Fruit fly (Drosophila melanogaster) whole organism, embryonic: Measurements from ENCODE around the gene CG3556.

Experiments
- CG10209 ChIP-seq: fragments of 200-800 bp; sonication (Bioruptor generic); optimal IDR thresholded peaks from 3 replicates; lab custom pipeline; 2017; ENCODE audit warnings: missing biosample characterization, mild to moderate bottlenecking, missing genetic modification characterization, missing genetic modification reagents
- CG10366 ChIP-seq: fragments of 200-800 bp; sonication (Bioruptor generic); IDR thresholded peaks from 2 replicates; pipeline ENCODE4 v1.3.6; 2022; ENCODE audit warnings: missing biosample characterization, missing genetic modification characterization
- CG13775 ChIP-seq: fragments of 200-800 bp; sonication (Bioruptor generic); optimal IDR thresholded peaks from 3 replicates; lab custom pipeline; 2017; ENCODE audit warnings: missing biosample characterization, mild to moderate bottlenecking, missing genetic modification characterization
- CG16863 ChIP-seq: fragments of 200-800 bp; sonication (Bioruptor generic); optimal IDR thresholded peaks from 3 replicates; lab custom pipeline; 2016; ENCODE audit warnings: missing biosample characterization, missing genetic modification characterization
- CG17359 ChIP-seq: fragments of 200-800 bp; sonication (Bioruptor generic); optimal IDR thresholded peaks from 3 replicates; lab custom pipeline; 2018; ENCODE audit warnings: missing biosample characterization, mild to moderate bottlenecking, missing genetic modification characterization, moderate library complexity
- CG2202 ChIP-seq: fragments of 200-800 bp; sonication (Bioruptor generic); optimal IDR thresholded peaks from 2 replicates; lab custom pipeline; 2018; ENCODE audit warnings: missing biosample characterization, mild to moderate bottlenecking, missing genetic modification characterization
- CG2678 ChIP-seq: fragments of 200-800 bp; sonication (Bioruptor generic); optimal IDR thresholded peaks from 3 replicates; lab custom pipeline; 2019; ENCODE audit warnings: missing biosample characterization, mild to moderate bottlenecking, missing genetic modification characterization, moderate library complexity
- CG30020 ChIP-seq: fragments of 200-800 bp; optimal IDR thresholded peaks from 2 replicates; lab custom pipeline; 2019; ENCODE audit warnings: missing biosample characterization, mild to moderate bottlenecking, missing genetic modification characterization, moderate library complexity
- CG31441 ChIP-seq: fragments of 200-800 bp; sonication (Bioruptor generic); IDR thresholded peaks from 2 replicates; pipeline ENCODE4 v1.3.6; 2022; ENCODE audit warnings: missing biosample characterization, missing genetic modification characterization
- CG4424 ChIP-seq: fragments of 200-800 bp; sonication (Bioruptor generic); optimal IDR thresholded peaks from 3 replicates; lab custom pipeline; 2016; ENCODE audit warnings: missing biosample characterization, missing genetic modification characterization
- CG4820 ChIP-seq: fragments of 200-800 bp; sonication (Bioruptor generic); optimal IDR thresholded peaks from 3 replicates; lab custom pipeline; 2016; ENCODE audit warnings: missing biosample characterization, missing genetic modification characterization
- CG5245 ChIP-seq: fragments of 200-800 bp; sonication (Bioruptor generic); optimal IDR thresholded peaks from 3 replicates; lab custom pipeline; 2016; ENCODE audit warnings: missing biosample characterization, missing genetic modification characterization
- CG6254 ChIP-seq: fragments of 200-800 bp; sonication (Bioruptor generic); optimal IDR thresholded peaks from 3 replicates; lab custom pipeline; 2017; ENCODE audit warnings: mild to moderate bottlenecking, missing biosample characterization, missing genetic modification reagents, missing genetic modification characterization
- CG8089 ChIP-seq: fragments of 200-800 bp; sonication (Bioruptor generic); optimal IDR thresholded peaks from 3 replicates; lab custom pipeline; 2016; ENCODE audit warnings: missing biosample characterization, missing genetic modification characterization
- CG8359 ChIP-seq: fragments of 200-800 bp; sonication (Bioruptor generic); optimal IDR thresholded peaks from 2 replicates; lab custom pipeline; 2017; ENCODE audit warnings: missing biosample characterization, mild to moderate bottlenecking, missing genetic modification characterization, borderline replicate concordance
- CoRest ChIP-seq: fragments of 200-800 bp; sonication (Bioruptor generic); optimal IDR thresholded peaks from 3 replicates; lab custom pipeline; 2018; ENCODE audit warnings: missing biosample characterization, mild to moderate bottlenecking, missing genetic modification characterization, moderate library complexity
- E2f2 ChIP-seq: fragments of 200-800 bp; sonication (Bioruptor generic); IDR thresholded peaks from 2 replicates; pipeline ENCODE4 v1.3.6; 2022; ENCODE audit warnings: missing biosample characterization, missing genetic modification characterization
- Hr3 ChIP-seq: fragments of 200-800 bp; sonication (Bioruptor generic); optimal IDR thresholded peaks from 3 replicates; lab custom pipeline; 2016; ENCODE audit warnings: missing biosample characterization, missing genetic modification characterization
- Hsf ChIP-seq: fragments of 200-800 bp; sonication (Bioruptor generic); optimal IDR thresholded peaks from 3 replicates; lab custom pipeline; 2016; ENCODE audit warnings: missing biosample characterization, missing genetic modification characterization
- Med ChIP-seq: fragments of 200-800 bp; sonication (Bioruptor generic); peaks from one replicate; lab custom pipeline; 2016; ENCODE audit warnings: missing biosample characterization, missing genetic modification characterization, mild to moderate bottlenecking, inconsistent platforms, moderate library complexity
- Oli ChIP-seq: fragments of 200-800 bp; sonication (Bioruptor generic); optimal IDR thresholded peaks from 2 replicates; lab custom pipeline; 2018; ENCODE audit warnings: missing biosample characterization, mild to moderate bottlenecking, missing genetic modification characterization, moderate library complexity
- Scr ChIP-seq: fragments of 200-800 bp; sonication (Bioruptor generic); IDR thresholded peaks from 2 replicates; pipeline ENCODE4 v1.3.6; 2022; ENCODE audit warnings: missing biosample characterization, missing genetic modification characterization; ENCODE audit not compliant: partially characterized antibody
- Side ChIP-seq: fragments of 200-800 bp; sonication (Bioruptor generic); optimal IDR thresholded peaks from 2 replicates; lab custom pipeline; 2016; ENCODE audit warnings: missing biosample characterization, missing genetic modification characterization
- Six4 ChIP-seq: fragments of 200-800 bp; sonication (Bioruptor generic); optimal IDR thresholded peaks from 2 replicates; lab custom pipeline; 2016; ENCODE audit warnings: missing biosample characterization, missing genetic modification characterization
- Tbp ChIP-seq: fragments of >200 bp; optimal IDR thresholded peaks from 2 replicates; lab custom pipeline; 2018; ENCODE audit warnings: missing biosample characterization, missing genetic modification characterization
- Xrp1 ChIP-seq: fragments of 200-800 bp; sonication (Bioruptor generic); IDR thresholded peaks from 2 replicates; pipeline ENCODE4 v1.3.6; 2022; ENCODE audit warnings: missing biosample characterization, missing genetic modification characterization
- bcd ChIP-seq: fragments of 200-800 bp; sonication (Bioruptor generic); optimal IDR thresholded peaks from 2 replicates; lab custom pipeline; 2017; ENCODE audit warnings: missing biosample characterization, mild to moderate bottlenecking, missing genetic modification characterization
- chinmo ChIP-seq: fragments of 200-800 bp; sonication (Bioruptor generic); IDR thresholded peaks from 4 replicates; pipeline ENCODE4 v1.3.6; 2022; ENCODE audit warnings: missing biosample characterization, missing genetic modification characterization; ENCODE audit not compliant: partially characterized antibody
- ci ChIP-seq: fragments of 200-800 bp; sonication (Bioruptor generic); IDR thresholded peaks from 3 replicates; pipeline ENCODE4 v1.3.6; 2022; ENCODE audit warnings: missing biosample characterization, missing genetic modification characterization
- crc ChIP-seq: fragments of 200-800 bp; sonication (Bioruptor generic); optimal IDR thresholded peaks from 2 replicates; lab custom pipeline; 2016; ENCODE audit warnings: missing biosample characterization, missing genetic modification characterization
- danr ChIP-seq: fragments of 200-800 bp; sonication (Bioruptor generic); IDR thresholded peaks from 2 replicates; pipeline ENCODE4 v1.3.6; 2022; ENCODE audit warnings: missing biosample characterization, missing genetic modification characterization
- dmrt99B ChIP-seq: fragments of 200-800 bp; sonication (Bioruptor generic); optimal IDR thresholded peaks from 2 replicates; lab custom pipeline; 2018; ENCODE audit warnings: missing biosample characterization, mild to moderate bottlenecking, missing genetic modification characterization, moderate library complexity
- dysf ChIP-seq: fragments of 200-800 bp; sonication (Bioruptor generic); IDR thresholded peaks from 3 replicates; pipeline ENCODE4 v1.3.6; 2022; ENCODE audit warnings: missing biosample characterization, missing genetic modification characterization
- fd96Cb ChIP-seq: fragments of 200-800 bp; sonication (Bioruptor generic); optimal IDR thresholded peaks from 2 replicates; lab custom pipeline; 2018; ENCODE audit warnings: missing biosample characterization, mild to moderate bottlenecking, missing genetic modification characterization, moderate library complexity
- gsb-n ChIP-seq: fragments of 200-800 bp; sonication (Bioruptor generic); optimal IDR thresholded peaks from 3 replicates; lab custom pipeline; 2018; ENCODE audit warnings: missing biosample characterization, mild to moderate bottlenecking, missing genetic modification characterization
- hkb ChIP-seq, 2 experiments: fragments of 200-800 bp in 1 of 2; fragments of >200 bp in 1 of 2; sonication (Bioruptor generic) in 1 of 2; IDR thresholded peaks in 1 of 2; optimal IDR thresholded peaks in 1 of 2; 2 replicates each; pipeline versions ENCODE4 v1.3.6 to Lab custom; 2017 to 2022; ENCODE audit warnings: missing biosample characterization in 1 of 2, missing genetic modification characterization in 1 of 2
- jing ChIP-seq: fragments of 200-800 bp; sonication (Bioruptor generic); optimal IDR thresholded peaks from 2 replicates; lab custom pipeline; 2018; ENCODE audit warnings: missing biosample characterization, mild to moderate bottlenecking, missing genetic modification characterization
- ken ChIP-seq: fragments of 200-800 bp; sonication (Bioruptor generic); IDR thresholded peaks from 3 replicates; pipeline ENCODE4 v1.3.6; 2022; ENCODE audit warnings: missing biosample characterization, missing genetic modification characterization
- maf-S ChIP-seq: fragments of 200-800 bp; sonication (Bioruptor generic); optimal IDR thresholded peaks from 2 replicates; lab custom pipeline; 2016; ENCODE audit warnings: missing biosample characterization, missing genetic modification characterization
- onecut ChIP-seq: fragments of 200-800 bp; sonication (Bioruptor generic); IDR thresholded peaks from 2 replicates; pipeline ENCODE4 v1.3.6; 2022; ENCODE audit warnings: missing biosample characterization, missing genetic modification characterization
- org-1 ChIP-seq: fragments of 200-800 bp; sonication (Bioruptor generic); optimal IDR thresholded peaks from 2 replicates; lab custom pipeline; 2017; ENCODE audit warnings: missing biosample characterization, missing genetic modification characterization
- pan ChIP-seq, 4 experiments: fragments of >200 bp in 3 of 4; fragments of 200-800 bp in 1 of 4; sonication (Bioruptor generic) in 1 of 4; optimal IDR thresholded peaks in 3 of 4; IDR thresholded peaks in 1 of 4; 2 replicates each; pipeline versions ENCODE4 v1.3.6 to Lab custom; 2017 to 2022; ENCODE audit warnings: missing biosample characterization in 2 of 4, missing genetic modification characterization in 2 of 4, mixed read lengths in 1 of 4
- phol ChIP-seq: fragments of 200-800 bp; sonication (Bioruptor generic); optimal IDR thresholded peaks from 3 replicates; lab custom pipeline; 2018; ENCODE audit warnings: missing biosample characterization, mild to moderate bottlenecking, missing genetic modification characterization, moderate library complexity
- prd ChIP-seq, 3 experiments: fragments of >200 bp in 2 of 3; fragments of 200-800 bp in 1 of 3; sonication (Bioruptor generic) in 1 of 3; optimal IDR thresholded peaks in 2 of 3; IDR thresholded peaks in 1 of 3; 2 replicates in 2 of 3; 3 replicates in 1 of 3; pipeline versions ENCODE4 v1.3.6 to Lab custom; 2017 to 2022; ENCODE audit warnings: missing biosample characterization in 1 of 3, missing genetic modification characterization in 1 of 3
- pros ChIP-seq: fragments of 200-800 bp; sonication (Bioruptor generic); optimal IDR thresholded peaks from 3 replicates; lab custom pipeline; 2019; ENCODE audit warnings: missing biosample characterization, mild to moderate bottlenecking, missing genetic modification characterization, moderate library complexity
- pum ChIP-seq: fragments of 200-800 bp; sonication (Bioruptor generic); optimal IDR thresholded peaks from 2 replicates; lab custom pipeline; 2016; ENCODE audit warnings: missing biosample characterization, missing genetic modification characterization
- rib ChIP-seq: fragments of 200-800 bp; sonication (Bioruptor generic); IDR thresholded peaks from 2 replicates; pipeline ENCODE4 v1.3.6; 2022; ENCODE audit warnings: missing biosample characterization, missing genetic modification characterization
- trem ChIP-seq: fragments of 200-800 bp; optimal IDR thresholded peaks from 3 replicates; lab custom pipeline; 2019; ENCODE audit warnings: missing biosample characterization, mild to moderate bottlenecking, missing genetic modification characterization, moderate library complexity
- wdn ChIP-seq: fragments of 200-800 bp; sonication (Bioruptor generic); IDR thresholded peaks from 2 replicates; pipeline ENCODE4 v1.3.6; 2022; ENCODE audit warnings: missing biosample characterization, missing genetic modification characterization

CG3556 gene

dm6 chrX:4498234-4498633 lies 31.8 kb upstream of the CG3556 start (continued):
- TF ChIP-seq maf-S (peak; percentile 15), Tbp (GFP tag; lab: Kevin White, UChicago) (no peak), phol (tag; lab: Kevin White, UChicago) (peak; percentile 40), CG13775 (GFP tag; lab: Kevin White, UChicago) (peak; percentile 13), Xrp1 (GFP tag; lab: Robert Waterston, UW) (peak; percentile 68), Side (GFP tag; lab: Kevin White, UChicago) (peak; percentile 30), CG31441 (GFP tag; lab: Robert Waterston, UW) (peak; percentile 50; the same call in 1 of the 2 replicates), pum (GFP tag; lab: Kevin White, UChicago) (peak; percentile 24), CG6254 (GFP tag; lab: Kevin White, UChicago) (peak; percentile 36), Med (GFP tag; lab: Kevin White, UChicago) (peak; percentile 83), Oli (tag; lab: Kevin White, UChicago) (peak; percentile 41), Hsf (peak; percentile 31), CG10209 (GFP tag; lab: Kevin White, UChicago) (peak; percentile 23), ci (GFP tag; lab: Robert Waterston, UW) (peak; percentile 65; the same call in 2 of the 3 replicates), prd (optimal IDR thresholded peaks at IDR 0.05; lab: Kevin White, UChicago) (no peak), prd (GFP tag; IDR thresholded peaks at IDR 0.05; lab: Robert Waterston, UW) (peak; percentile 55; the same call in 1 of the 3 replicates), crc (GFP tag; lab: Kevin White, UChicago) (no peak), pros (peak; percentile 48), CG4424 (GFP tag; lab: Kevin White, UChicago) (peak; percentile 38), CG5245 (GFP tag; lab: Kevin White, UChicago) (peak; percentile 39), CG8359 (GFP tag; lab: Kevin White, UChicago) (no peak), Six4 (GFP tag; lab: Kevin White, UChicago) (peak; percentile 27), chinmo (no peak), CG2202 (tag; lab: Kevin White, UChicago) (peak; percentile 7), dysf (GFP tag; lab: Robert Waterston, UW) (0 out of 3 replicates have a peak, but pooled peaks have one; percentile 4), Hr3 (GFP tag; lab: Kevin White, UChicago) (peak; percentile 9), fd96Cb (tag; lab: Kevin White, UChicago) (peak; percentile 47), trem (tag; lab: Kevin White, UChicago) (no peak), CG2678 (tag; lab: Kevin White, UChicago) (peak; percentile 47), CG16863 (peak; percentile 31), rib (GFP tag; lab: Robert Waterston, UW) (no peak), CG17359 (tag; lab: Kevin White, UChicago) (peak; percentile 42), danr (GFP tag; lab: Robert Waterston, UW) (0 out of 2 replicates have a peak, but pooled peaks have one; percentile 15), E2f2 (GFP tag; lab: Robert Waterston, UW) (peak; percentile 15; the same call in 1 of the 2 replicates), CG8089 (GFP tag; lab: Kevin White, UChicago) (peak; percentile 4), CG30020 (tag; lab: Kevin White, UChicago) (no peak), bcd (GFP tag; lab: Kevin White, UChicago) (peak; percentile 26), CoRest (peak; percentile 22), Scr (no peak), wdn (no peak), CG4820 (GFP tag; lab: Kevin White, UChicago) (peak; percentile 33), hkb (optimal IDR thresholded peaks at IDR 0.05; lab: Kevin White, UChicago) (no peak), hkb (GFP tag; IDR thresholded peaks at IDR 0.05; lab: Robert Waterston, UW) (peak; percentile 44; the same call in 1 of the 2 replicates), onecut (GFP tag; lab: Robert Waterston, UW) (peak; percentile 41; the same call in 1 of the 2 replicates), jing (GFP tag; lab: Kevin White, UChicago) (peak; percentile 4), pan (optimal IDR thresholded peaks at IDR 0.05; lab: Kevin White, UChicago) (no peak), pan (GFP tag; optimal IDR thresholded peaks at IDR 0.05 in 1 of 2, IDR thresholded peaks at IDR 0.05 in 1 of 2) (peak in 1 of 2 experiments; percentile 46), org-1 (GFP tag; lab: Kevin White, UChicago) (peak; percentile 11), dmrt99B (tag; lab: Kevin White, UChicago) (peak; percentile 58), CG10366 (GFP tag; lab: Robert Waterston, UW) (peak; percentile 31; the same call in 1 of the 2 replicates), ken (GFP tag; lab: Robert Waterston, UW) (no peak), gsb-n (peak; percentile 13)
